Fruit fly (Drosophila melanogaster) whole organism: ENCODE measurements around the gene C1GalTA.

Experiments
- CG8478 ChIP-seq: fragments of >200 bp; optimal IDR thresholded peaks from 2 replicates; lab custom pipeline; 2018; ENCODE audit warnings: inconsistent platforms
- Dll ChIP-seq: fragments of >200 bp; optimal IDR thresholded peaks from 2 replicates; lab custom pipeline; 2017
- EcR ChIP-seq, 2 experiments: fragments of >200 bp; optimal IDR thresholded peaks; 2 replicates each; lab custom pipeline; 2017; ENCODE audit warnings: missing biosample characterization in 2 of 2, missing genetic modification characterization in 2 of 2, missing genetic modification reagents in 2 of 2
- pan ChIP-seq: fragments of >200 bp; optimal IDR thresholded peaks from 2 replicates; lab custom pipeline; 2017
- psq ChIP-seq: fragments of >200 bp; optimal IDR thresholded peaks from 2 replicates; lab custom pipeline; 2017
- usp ChIP-seq: fragments of >200 bp; optimal IDR thresholded peaks from 2 replicates; lab custom pipeline; 2017; ENCODE audit warnings: missing biosample characterization, missing genetic modification characterization, mixed read lengths

The C1GalTA gene

dm6 chr2L:8975328-8975727, 24.3 kb upstream of the C1GalTA start, which contains the start of gene CG9541:
CG9541 (minus strand) TSS chr2L:8975428.
- TF ChIP-seq EcR (GFP tag; optimal IDR thresholded peaks at IDR 0.05; lab: Kevin White, UChicago): no peak
- TF ChIP-seq Dll (lab: Kevin White, UChicago): no peak

DNA sequence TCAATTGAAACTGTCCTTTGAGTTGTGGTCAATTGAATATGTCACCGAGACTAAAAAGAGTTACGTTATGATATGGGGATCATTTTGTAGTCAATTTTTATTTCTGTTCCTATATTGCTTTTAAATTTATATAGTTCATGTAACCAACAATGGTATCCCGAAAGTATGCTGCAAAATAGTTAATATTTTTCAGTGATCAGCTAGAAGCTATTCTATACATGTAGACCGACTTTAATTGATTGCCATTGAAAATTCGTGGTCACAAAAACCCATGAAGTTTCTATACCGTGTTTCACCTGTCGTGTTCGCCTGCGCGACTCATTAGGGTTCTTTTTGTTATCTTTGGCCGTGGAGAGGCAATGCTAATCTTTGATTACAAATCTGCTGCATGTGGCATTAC, 23.5 kb upstream of the C1GalTA start:
- TF ChIP-seq pan (lab: Kevin White, UChicago): no peak
- no peak for TF ChIP-seq CG8478 (lab: Kevin White, UChicago)
- TF ChIP-seq EcR (GFP tag; optimal IDR thresholded peaks at IDR 0.05; lab: Kevin White, UChicago): no peak
- no peak for TF ChIP-seq usp
- TF ChIP-seq psq (lab: Kevin White, UChicago): no peak
- TF ChIP-seq Dll (lab: Kevin White, UChicago): no peak

dm6 chr2L:8972905-8973304, 21.9 kb upstream of the C1GalTA start:
- no peak for TF ChIP-seq pan (lab: Kevin White, UChicago)
- TF ChIP-seq psq (lab: Kevin White, UChicago): no peak
- TF ChIP-seq CG8478 (lab: Kevin White, UChicago): no peak
- TF ChIP-seq Dll (lab: Kevin White, UChicago): no peak
- TF ChIP-seq EcR (GFP tag; optimal IDR thresholded peaks at IDR 0.05; lab: Kevin White, UChicago): no peak
- TF ChIP-seq usp: no peak

dm6 chr2L:8967235-8967634, 16.2 kb upstream of the C1GalTA start, which contains the start of gene CG18088:
CG18088 (plus strand) TSS chr2L:8967535.
- TF ChIP-seq psq (lab: Kevin White, UChicago) (no peak), Dll (lab: Kevin White, UChicago) (no peak), usp (no peak), EcR (GFP tag; optimal IDR thresholded peaks at IDR 0.05; lab: Kevin White, UChicago) (no peak)

dm6 chr2L:8964657-8965056, 13.6 kb upstream of the C1GalTA start, which contains the start of gene CG32984:
CG32984 (plus strand) TSS chr2L:8964957.
- no peak for TF ChIP-seq Dll (lab: Kevin White, UChicago)
- no peak for TF ChIP-seq EcR (GFP tag; optimal IDR thresholded peaks at IDR 0.05; lab: Kevin White, UChicago)
- TF ChIP-seq CG8478 (lab: Kevin White, UChicago): no peak
- TF ChIP-seq usp: no peak
- no peak for TF ChIP-seq psq (lab: Kevin White, UChicago)
- TF ChIP-seq pan (lab: Kevin White, UChicago): no peak

- TF ChIP-seq CG8478 (lab: Kevin White, UChicago) (no peak), pan (lab: Kevin White, UChicago) (no peak), EcR (GFP tag; optimal IDR thresholded peaks at IDR 0.05; lab: Kevin White, UChicago) (no peak), Dll (lab: Kevin White, UChicago) (no peak), psq (lab: Kevin White, UChicago) (no peak), usp (no peak)
Observed at dm6 chr2L:8962254-8962653, 11.2 kb upstream of the C1GalTA start, which contains the start of the genes CG9525 and CG32985. CG9525 (minus strand) TSS chr2L:8962354. CG32985 (plus strand) TSS chr2L:8962533.

DNA sequence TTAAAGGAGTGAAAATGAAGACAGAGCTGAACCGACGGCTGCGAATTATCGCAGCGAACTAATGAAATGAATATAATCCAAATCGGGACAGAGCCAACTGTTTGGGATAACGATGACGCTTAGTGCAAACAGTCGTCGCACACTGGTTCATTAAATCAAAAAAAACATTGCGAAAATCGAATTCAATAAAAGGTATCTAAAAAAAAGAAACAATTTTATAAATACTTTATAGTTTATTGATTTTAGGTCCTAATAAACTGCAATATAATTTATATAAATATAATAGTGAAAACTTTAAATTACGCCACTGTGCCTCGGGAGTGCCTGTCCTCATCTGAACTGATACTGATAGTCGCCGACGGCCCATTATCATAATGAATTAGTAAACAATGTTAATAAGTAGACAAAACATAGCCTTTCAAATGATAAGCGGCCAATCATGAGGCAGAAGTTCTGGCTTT, 8.0 kb upstream of the C1GalTA start, which contains the start of gene CG31886:
TSS of gene CG31886 (minus strand) at position 51 of the 461 bp plus-strand sequence.
- no peak for TF ChIP-seq EcR (GFP tag; optimal IDR thresholded peaks at IDR 0.05; lab: Kevin White, UChicago)
- TF ChIP-seq pan (lab: Kevin White, UChicago): no peak
- no peak for TF ChIP-seq CG8478 (lab: Kevin White, UChicago)
- TF ChIP-seq usp: no peak
- no peak for TF ChIP-seq psq (lab: Kevin White, UChicago)
- TF ChIP-seq Dll (lab: Kevin White, UChicago): no peak

DNA sequence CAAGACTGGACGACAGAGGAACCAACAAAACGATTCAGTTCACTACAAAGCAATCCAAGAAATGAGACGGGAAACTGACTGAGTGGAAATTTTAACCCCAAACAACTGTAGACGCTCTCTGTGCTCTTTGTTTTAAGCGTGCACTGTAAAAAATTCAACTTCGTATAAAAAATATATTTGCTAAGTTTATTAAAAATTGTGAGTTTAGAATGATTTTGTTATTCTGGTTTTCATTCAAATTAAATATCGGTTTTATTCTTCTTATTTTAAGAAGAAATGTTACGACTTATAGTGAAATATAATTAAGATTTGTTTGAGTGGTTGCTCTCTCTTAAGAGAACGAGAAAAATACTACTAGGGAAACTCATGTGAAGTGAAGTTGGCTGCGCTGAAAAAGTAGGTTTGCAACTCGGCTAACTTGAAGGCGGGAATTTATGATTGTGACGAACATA, 7.1 kb upstream of the C1GalTA start:
- TF ChIP-seq Dll (lab: Kevin White, UChicago) (no peak), CG8478 (lab: Kevin White, UChicago) (no peak), psq (lab: Kevin White, UChicago) (no peak), usp (no peak), EcR (GFP tag; optimal IDR thresholded peaks at IDR 0.05; lab: Kevin White, UChicago) (no peak), pan (lab: Kevin White, UChicago) (no peak)

- no peak for TF ChIP-seq usp
Observed at dm6 chr2L:8957152-8957551, 6.1 kb upstream of the C1GalTA start.

- TF ChIP-seq usp (no peak), Dll (lab: Kevin White, UChicago) (no peak), pan (lab: Kevin White, UChicago) (no peak), psq (lab: Kevin White, UChicago) (no peak), EcR (GFP tag; optimal IDR thresholded peaks at IDR 0.05; lab: Kevin White, UChicago) (no peak), CG8478 (lab: Kevin White, UChicago) (no peak)
Observed at dm6 chr2L:8956336-8956726, 5.3 kb upstream of the C1GalTA start.

dm6 chr2L:8955597-8956335, 4.8 kb upstream of the C1GalTA start:
- TF ChIP-seq usp (no peak), CG8478 (lab: Kevin White, UChicago) (no peak), pan (lab: Kevin White, UChicago) (no peak), EcR (GFP tag; optimal IDR thresholded peaks at IDR 0.05; lab: Kevin White, UChicago) (no peak), Dll (lab: Kevin White, UChicago) (no peak), psq (lab: Kevin White, UChicago) (no peak)
